Fruit fly (Drosophila melanogaster): ENCODE data around the gene RhoGAP16F.

The RhoGAP16F gene

DNA sequence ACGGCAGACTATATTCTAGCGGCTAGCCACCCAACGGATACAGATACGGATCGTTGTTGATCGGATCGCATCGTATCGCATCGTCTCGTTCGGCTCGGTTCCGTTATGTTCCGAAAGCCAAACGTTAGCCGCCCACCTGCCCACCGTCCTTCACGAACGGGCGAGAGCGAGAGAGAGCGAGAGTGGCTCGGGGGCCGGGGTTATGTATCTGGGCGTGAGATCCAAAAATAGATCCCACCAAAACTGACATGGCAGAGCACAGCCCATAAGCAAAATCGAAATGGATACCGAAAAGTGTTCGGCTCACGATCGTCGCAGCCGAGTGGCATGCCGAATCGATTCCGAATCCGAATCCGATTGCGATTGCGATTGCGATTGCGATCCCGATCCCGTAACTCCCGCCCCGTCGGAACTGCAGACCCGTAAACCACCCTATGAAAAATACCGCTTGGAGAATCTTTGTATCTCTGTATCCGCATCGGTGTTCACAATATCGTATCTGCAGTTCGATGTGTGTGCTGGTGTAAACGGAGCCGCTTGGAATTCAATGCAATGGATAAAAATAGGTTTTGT is 24.0 kb downstream of the RhoGAP16F start, which contains the start of gene wupA:
Gene wupA, minus strand, starts transcription at position 112 of the 573 bp plus-strand sequence.
- peak; percentile 9 for TF ChIP-seq kay (GFP tag; ENCODE audit: borderline replicate concordance)
- no peak for TF ChIP-seq cic (GFP tag; optimal IDR thresholded peaks at IDR 0.05)

DNA sequence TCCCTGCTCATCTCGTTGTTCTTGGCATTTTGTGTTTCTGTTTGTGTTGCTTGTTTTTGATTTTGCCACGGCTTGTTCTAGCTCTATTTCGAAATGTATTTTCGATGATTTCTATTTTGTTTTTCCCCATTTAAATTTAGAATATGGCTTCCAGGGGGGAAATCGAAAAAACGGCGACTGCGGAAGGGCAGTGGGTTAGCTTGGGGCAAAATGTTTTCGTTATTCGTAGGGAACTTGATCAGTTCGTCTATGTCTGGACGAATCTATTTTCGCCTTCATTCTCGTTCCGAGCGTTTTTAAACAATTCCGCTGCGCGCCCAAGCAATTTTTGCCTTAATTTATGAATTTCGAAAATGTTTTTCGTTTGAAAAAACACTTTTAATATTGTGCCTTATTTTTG is 25.6 kb downstream of the RhoGAP16F start:
- TF ChIP-seq CG11617 (GFP tag; optimal IDR thresholded peaks at IDR 0.05) (no peak), Mnt (GFP tag; optimal IDR thresholded peaks at IDR 0.05) (no peak), tj (GFP tag; optimal IDR thresholded peaks at IDR 0.05) (no peak), cic (GFP tag; optimal IDR thresholded peaks at IDR 0.05) (no peak), toe (GFP tag; optimal IDR thresholded peaks at IDR 0.05) (no peak), CG33017 (tag; optimal IDR thresholded peaks at IDR 0.05) (no peak), CG5204 (GFP tag; optimal IDR thresholded peaks at IDR 0.05) (no peak), CG7101 (tag; optimal IDR thresholded peaks at IDR 0.05) (no peak), Crg-1 (GFP tag; optimal IDR thresholded peaks at IDR 0.05) (no peak)

DNA sequence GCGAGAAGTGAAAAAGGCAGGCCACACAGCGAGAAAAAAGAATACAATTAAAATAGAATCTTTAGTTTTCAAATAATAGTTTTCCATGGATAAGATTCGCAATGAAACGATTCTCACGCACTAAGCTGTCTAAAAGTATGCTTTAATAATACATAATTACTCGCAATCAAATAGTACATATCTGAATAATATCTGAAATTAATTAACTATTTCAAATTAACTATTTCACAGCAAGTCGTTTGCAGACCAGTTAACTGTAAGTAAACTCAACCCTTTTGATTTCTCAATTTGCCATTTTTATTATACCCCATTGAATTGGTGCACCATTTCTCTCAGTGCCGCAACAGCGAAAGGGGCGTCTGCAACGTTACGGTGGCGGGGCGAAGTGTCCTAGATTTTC is 32.6 kb downstream of the RhoGAP16F start:
- TF ChIP-seq CG7045 (GFP tag; optimal IDR thresholded peaks at IDR 0.05) (no peak), Crg-1 (GFP tag; optimal IDR thresholded peaks at IDR 0.05) (no peak), kay (GFP tag; ENCODE audit: borderline replicate concordance) (no peak), CG33017 (tag; optimal IDR thresholded peaks at IDR 0.05) (no peak), CG14711 (tag; optimal IDR thresholded peaks at IDR 0.05) (no peak), bab1 (GFP tag; optimal IDR thresholded peaks at IDR 0.05) (no peak)

DNA sequence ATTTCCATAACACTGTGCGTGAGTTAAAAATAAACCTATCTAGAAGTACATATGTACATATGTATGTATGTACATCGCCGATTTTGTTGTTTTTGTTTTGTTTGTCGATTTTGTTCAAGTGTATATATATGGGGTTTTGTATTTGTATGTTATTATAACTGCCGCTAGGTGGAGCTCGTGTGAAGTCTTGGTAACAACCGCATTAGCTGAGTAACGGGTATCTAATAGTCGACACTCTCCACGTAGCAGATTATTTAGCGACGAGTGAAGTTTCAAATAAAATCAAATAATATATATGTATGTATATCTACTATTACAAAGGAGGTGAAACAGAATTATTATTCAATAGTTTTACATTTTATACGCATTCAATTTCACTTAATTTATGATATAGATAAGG is 36.4 kb downstream of the RhoGAP16F start:
- TF ChIP-seq bab1 (GFP tag; optimal IDR thresholded peaks at IDR 0.05) (no peak), CG7101 (tag; optimal IDR thresholded peaks at IDR 0.05) (no peak), kay (GFP tag; ENCODE audit: borderline replicate concordance) (no peak), toe (GFP tag; optimal IDR thresholded peaks at IDR 0.05) (no peak), CG14711 (tag; optimal IDR thresholded peaks at IDR 0.05) (no peak), CG5204 (GFP tag; optimal IDR thresholded peaks at IDR 0.05) (no peak), Clk (GFP tag; optimal IDR thresholded peaks at IDR 0.05) (no peak), tj (GFP tag; optimal IDR thresholded peaks at IDR 0.05) (no peak)

DNA sequence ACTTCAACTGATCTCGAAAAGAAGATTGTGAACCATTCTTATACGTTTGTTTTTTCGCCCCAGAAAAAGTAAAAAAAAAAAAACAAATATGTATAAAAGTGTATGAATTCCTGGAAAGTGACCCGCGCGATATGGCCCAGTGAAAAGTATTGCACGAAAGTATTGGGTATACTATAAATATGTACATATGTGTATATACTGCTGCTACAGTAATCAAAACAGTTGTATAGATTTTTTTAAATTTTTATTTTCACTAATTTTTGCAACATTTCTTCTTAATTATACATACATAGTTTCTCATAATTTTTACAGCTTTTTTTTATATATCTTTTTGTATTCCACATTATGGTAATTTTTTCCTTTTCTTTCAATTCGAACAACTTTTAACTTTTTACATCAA is 37.2 kb downstream of the RhoGAP16F start, which contains the start of gene CG43133:
Gene CG43133, minus strand, starts transcription at position 11 of the 400 bp plus-strand sequence.
- TF ChIP-seq ovo (GFP tag; optimal IDR thresholded peaks at IDR 0.05), result no peak

DNA sequence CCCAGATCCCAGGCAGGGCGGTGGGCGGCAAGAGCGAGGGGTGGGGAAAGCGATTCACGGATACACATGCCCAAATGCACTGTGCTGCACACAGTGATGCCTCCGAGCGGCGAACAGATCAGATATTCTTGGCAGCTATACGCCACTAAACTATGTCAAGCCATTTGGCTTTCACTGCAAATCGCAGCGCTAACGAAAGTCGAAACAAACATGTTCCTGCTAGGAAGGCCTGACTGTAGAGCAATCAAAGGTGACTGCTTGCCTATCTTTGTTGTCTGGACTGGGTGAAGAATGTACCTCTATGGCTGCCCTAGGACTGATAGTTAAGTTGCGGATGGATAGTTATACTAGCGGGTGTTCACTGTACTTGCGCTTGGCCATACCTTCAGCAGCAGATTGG is 43.1 kb downstream of the RhoGAP16F start:
- TF ChIP-seq CG5204 (GFP tag; optimal IDR thresholded peaks at IDR 0.05), result no peak
- no peak for TF ChIP-seq CG12768 (GFP tag; optimal IDR thresholded peaks at IDR 0.05)
- TF ChIP-seq CG7045 (GFP tag; optimal IDR thresholded peaks at IDR 0.05), result no peak
- no peak for TF ChIP-seq toe (GFP tag; optimal IDR thresholded peaks at IDR 0.05)
- TF ChIP-seq bab1 (GFP tag; optimal IDR thresholded peaks at IDR 0.05), result no peak
- no peak for TF ChIP-seq CG1620 (GFP tag; optimal IDR thresholded peaks at IDR 0.05)
- no peak for TF ChIP-seq CG14711 (tag; optimal IDR thresholded peaks at IDR 0.05)
- no peak for TF ChIP-seq cic (GFP tag; optimal IDR thresholded peaks at IDR 0.05)
- no peak for TF ChIP-seq Hr96 (GFP tag; optimal IDR thresholded peaks at IDR 0.05)
- no peak for TF ChIP-seq cnc (optimal IDR thresholded peaks at IDR 0.05)
- no peak for TF ChIP-seq ovo (GFP tag; optimal IDR thresholded peaks at IDR 0.05)
- no peak for TF ChIP-seq CG33017 (tag; optimal IDR thresholded peaks at IDR 0.05)
- TF ChIP-seq pad (GFP tag; optimal IDR thresholded peaks at IDR 0.05), result no peak
- TF ChIP-seq Clk (GFP tag; optimal IDR thresholded peaks at IDR 0.05), result no peak
- no peak for TF ChIP-seq kay (GFP tag; ENCODE audit: borderline replicate concordance)

DNA sequence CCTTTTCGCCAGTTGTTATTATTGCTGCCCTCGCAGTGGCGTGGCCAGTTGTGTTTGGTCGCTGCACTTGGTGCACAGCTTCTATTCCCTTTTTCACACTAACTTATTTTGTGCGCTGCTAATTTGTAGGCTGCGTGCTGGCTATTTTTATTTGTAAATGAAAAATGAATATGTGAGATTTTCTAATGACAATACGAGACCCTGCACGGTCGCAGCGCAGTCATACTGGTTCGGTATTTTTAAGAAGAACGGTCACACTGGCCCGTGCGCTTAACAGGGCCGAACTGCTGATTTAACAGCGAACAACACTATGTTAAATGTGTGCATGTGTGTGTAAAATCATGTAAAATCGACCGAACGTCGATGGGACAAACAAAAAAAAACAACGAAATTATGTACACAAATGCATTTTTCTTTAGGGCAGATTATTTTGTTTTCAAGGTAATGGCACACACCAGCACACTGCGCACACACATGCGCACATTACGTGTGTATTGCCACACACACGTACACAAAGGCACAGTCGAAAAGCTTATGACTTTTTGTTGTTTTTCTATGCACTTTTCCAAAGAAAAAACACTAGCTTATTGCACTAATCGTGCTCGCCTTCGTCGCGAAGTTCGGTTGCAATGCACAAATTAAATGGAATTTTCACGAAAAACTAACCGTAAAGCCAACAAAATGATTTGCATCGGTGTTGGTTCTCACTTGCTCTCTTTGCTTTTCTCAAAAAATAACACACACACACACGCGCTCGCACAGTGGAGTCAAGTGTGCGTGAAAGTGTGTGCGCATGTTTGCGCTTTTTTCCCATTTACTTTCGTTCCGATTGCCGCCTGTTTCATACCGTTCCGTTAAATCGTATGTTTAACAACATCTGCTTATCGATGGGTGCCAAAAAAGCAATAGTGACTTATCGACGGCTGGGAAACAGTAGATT is 44.2 kb downstream of the RhoGAP16F start, which contains the start of gene ari-1:
Gene ari-1, minus strand, starts transcription at position 875 of the 940 bp plus-strand sequence.
- TF ChIP-seq CG11617 (GFP tag; optimal IDR thresholded peaks at IDR 0.05) (peak; percentile 28), CG33017 (tag; optimal IDR thresholded peaks at IDR 0.05) (no peak), kay (GFP tag; ENCODE audit: borderline replicate concordance) (peak; percentile 50), Hr96 (GFP tag; optimal IDR thresholded peaks at IDR 0.05) (no peak), pad (GFP tag; optimal IDR thresholded peaks at IDR 0.05) (peak; percentile 3), toe (GFP tag; optimal IDR thresholded peaks at IDR 0.05) (no peak), tj (GFP tag; optimal IDR thresholded peaks at IDR 0.05) (peak; percentile 87), Crg-1 (GFP tag; optimal IDR thresholded peaks at IDR 0.05) (no peak), CG7045 (GFP tag; optimal IDR thresholded peaks at IDR 0.05) (no peak), Clk (GFP tag; optimal IDR thresholded peaks at IDR 0.05) (no peak), cnc (optimal IDR thresholded peaks at IDR 0.05) (no peak), ovo (GFP tag; optimal IDR thresholded peaks at IDR 0.05) (peak; percentile 26), cic (GFP tag; optimal IDR thresholded peaks at IDR 0.05) (no peak), CG12768 (GFP tag; optimal IDR thresholded peaks at IDR 0.05) (no peak), Mnt (GFP tag; optimal IDR thresholded peaks at IDR 0.05) (peak; percentile 11), bab1 (GFP tag; optimal IDR thresholded peaks at IDR 0.05) (peak; percentile 33)

Measured in whole organism, adult.